Fruit fly (Drosophila melanogaster) whole organism, embryonic: ENCODE data around the gene Wdr59.

Source experiments
- Antp ChIP-seq: fragments of 200-800 bp; sonication (Bioruptor generic); optimal IDR thresholded peaks from 3 replicates; lab custom pipeline; 2016; ENCODE audit warnings: missing biosample characterization, missing genetic modification characterization
- Blimp-1 ChIP-seq: fragments of 200-800 bp; sonication (Bioruptor generic); optimal IDR thresholded peaks from 3 replicates; lab custom pipeline; 2018; ENCODE audit warnings: missing biosample characterization, missing genetic modification characterization, mild to moderate bottlenecking, moderate library complexity, missing genetic modification reagents
- CG12769 ChIP-seq: fragments of 200-800 bp; sonication (Bioruptor generic); optimal IDR thresholded peaks from 2 replicates; lab custom pipeline; 2019; ENCODE audit warnings: missing biosample characterization, mild to moderate bottlenecking, missing genetic modification characterization, moderate library complexity
- CG14441 ChIP-seq: fragments of 200-800 bp; sonication (Bioruptor generic); IDR thresholded peaks from 2 replicates; pipeline ENCODE4 v1.3.6; 2022; ENCODE audit warnings: missing biosample characterization, missing genetic modification characterization
- CG15269 ChIP-seq: fragments of 200-800 bp; sonication (Bioruptor generic); optimal IDR thresholded peaks from 2 replicates; lab custom pipeline; 2018; ENCODE audit warnings: missing biosample characterization, mild to moderate bottlenecking, missing genetic modification characterization, moderate library complexity
- CG3163 ChIP-seq: fragments of 200-800 bp; sonication (Bioruptor generic); optimal IDR thresholded peaks from 3 replicates; lab custom pipeline; 2016; ENCODE audit warnings: missing biosample characterization, missing genetic modification characterization
- CG32772 ChIP-seq: fragments of 200-800 bp; sonication (Bioruptor generic); IDR thresholded peaks from 2 replicates; pipeline ENCODE4 v1.3.6; 2022; ENCODE audit warnings: missing biosample characterization, missing genetic modification characterization
- CG33557 ChIP-seq: fragments of 200-800 bp; sonication (Bioruptor generic); optimal IDR thresholded peaks from 2 replicates; lab custom pipeline; 2019; ENCODE audit warnings: missing biosample characterization, mild to moderate bottlenecking, missing genetic modification characterization, moderate library complexity
- CG4360 ChIP-seq: fragments of 200-800 bp; sonication (Bioruptor generic); IDR thresholded peaks from 2 replicates; pipeline ENCODE4 v1.3.6; 2022; ENCODE audit warnings: missing biosample characterization, missing genetic modification characterization
- CG6689 ChIP-seq: fragments of 200-800 bp; sonication (Bioruptor generic); IDR thresholded peaks from 2 replicates; pipeline ENCODE4 v1.3.6; 2022; ENCODE audit warnings: missing biosample characterization, missing genetic modification characterization
- CG7839 ChIP-seq: fragments of 200-800 bp; sonication (Bioruptor generic); optimal IDR thresholded peaks from 3 replicates; lab custom pipeline; 2018; ENCODE audit warnings: missing biosample characterization, mild to moderate bottlenecking, missing genetic modification characterization, moderate library complexity
- CG8944 ChIP-seq: fragments of 200-800 bp; sonication (Bioruptor generic); optimal IDR thresholded peaks from 3 replicates; lab custom pipeline; 2016; ENCODE audit warnings: missing biosample characterization, missing genetic modification characterization
- CG9932 ChIP-seq: fragments of 200-800 bp; sonication (Bioruptor generic); IDR thresholded peaks from 2 replicates; pipeline ENCODE4 v1.3.6; 2022; ENCODE audit warnings: missing biosample characterization, missing genetic modification characterization
- Drgx ChIP-seq: fragments of 200-800 bp; sonication (Bioruptor generic); IDR thresholded peaks from 2 replicates; pipeline ENCODE4 v1.3.6; 2022; ENCODE audit warnings: missing biosample characterization, missing genetic modification characterization
- E2f1 ChIP-seq: fragments of 200-800 bp; sonication (Bioruptor generic); IDR thresholded peaks from 2 replicates; pipeline ENCODE4 v1.3.6; 2022; ENCODE audit warnings: missing biosample characterization, missing genetic modification characterization
- E2f2 ChIP-seq: fragments of 200-800 bp; sonication (Bioruptor generic); IDR thresholded peaks from 2 replicates; pipeline ENCODE4 v1.3.6; 2022; ENCODE audit warnings: missing biosample characterization, missing genetic modification characterization
- Fer1 ChIP-seq: fragments of 200-800 bp; sonication (Bioruptor generic); optimal IDR thresholded peaks from 2 replicates; lab custom pipeline; 2017; ENCODE audit warnings: missing biosample characterization, mild to moderate bottlenecking, missing genetic modification characterization
- Fer3 ChIP-seq: fragments of 200-800 bp; sonication (Bioruptor generic); optimal IDR thresholded peaks from 2 replicates; lab custom pipeline; 2018; ENCODE audit warnings: missing biosample characterization, mild to moderate bottlenecking, missing genetic modification characterization, moderate library complexity
- Gug ChIP-seq: fragments of 200-800 bp; sonication (Bioruptor generic); IDR thresholded peaks from 4 replicates; pipeline ENCODE4 v1.3.6; 2022; ENCODE audit warnings: missing biosample characterization, missing genetic modification characterization
- Hr51 ChIP-seq, 2 experiments: fragments of 200-800 bp; sonication (Bioruptor generic); optimal IDR thresholded peaks; 2 replicates in 1 of 2; 3 replicates in 1 of 2; lab custom pipeline; 2016 to 2018; ENCODE audit warnings: missing biosample characterization in 2 of 2, missing genetic modification characterization in 2 of 2, mild to moderate bottlenecking in 1 of 2, moderate library complexity in 1 of 2
- MTF-1 ChIP-seq: fragments of 200-800 bp; sonication (Bioruptor generic); optimal IDR thresholded peaks from 2 replicates; lab custom pipeline; 2018; ENCODE audit warnings: missing biosample characterization, mild to moderate bottlenecking, missing genetic modification characterization, borderline replicate concordance
- Oaz ChIP-seq: fragments of 200-800 bp; sonication (Bioruptor generic); IDR thresholded peaks from 2 replicates; pipeline ENCODE4 v1.3.6; 2022; ENCODE audit warnings: missing biosample characterization, missing genetic modification characterization
- Oli ChIP-seq: fragments of 200-800 bp; sonication (Bioruptor generic); optimal IDR thresholded peaks from 2 replicates; lab custom pipeline; 2018; ENCODE audit warnings: missing biosample characterization, mild to moderate bottlenecking, missing genetic modification characterization, moderate library complexity
- Pdp1 ChIP-seq, 2 experiments: fragments of 200-800 bp; sonication (Bioruptor generic); optimal IDR thresholded peaks; 3 replicates each; lab custom pipeline; 2016; ENCODE audit warnings: missing biosample characterization in 2 of 2, missing genetic modification characterization in 2 of 2, mild to moderate bottlenecking in 1 of 2, moderate library complexity in 1 of 2
- Rx ChIP-seq: fragments of 200-800 bp; sonication (Bioruptor generic); IDR thresholded peaks from 2 replicates; pipeline ENCODE4 v1.3.6; 2022; ENCODE audit warnings: missing biosample characterization, missing genetic modification characterization
- crc ChIP-seq: fragments of 200-800 bp; sonication (Bioruptor generic); optimal IDR thresholded peaks from 2 replicates; lab custom pipeline; 2016; ENCODE audit warnings: missing biosample characterization, missing genetic modification characterization
- crol ChIP-seq: fragments of 200-800 bp; sonication (Bioruptor generic); IDR thresholded peaks from 2 replicates; pipeline ENCODE4 v1.3.6; 2022; ENCODE audit warnings: missing biosample characterization, missing genetic modification characterization
- da ChIP-seq: fragments of 200-800 bp; sonication (Bioruptor generic); optimal IDR thresholded peaks from 2 replicates; lab custom pipeline; 2016; ENCODE audit warnings: missing biosample characterization, missing genetic modification characterization
- fd96Cb ChIP-seq: fragments of 200-800 bp; sonication (Bioruptor generic); optimal IDR thresholded peaks from 2 replicates; lab custom pipeline; 2018; ENCODE audit warnings: missing biosample characterization, mild to moderate bottlenecking, missing genetic modification characterization, moderate library complexity
- grau ChIP-seq: fragments of 200-800 bp; optimal IDR thresholded peaks from 3 replicates; lab custom pipeline; 2019; ENCODE audit warnings: missing biosample characterization, mild to moderate bottlenecking, missing genetic modification characterization, moderate library complexity
- hkb ChIP-seq, 2 experiments: fragments of 200-800 bp in 1 of 2; fragments of >200 bp in 1 of 2; sonication (Bioruptor generic) in 1 of 2; IDR thresholded peaks in 1 of 2; optimal IDR thresholded peaks in 1 of 2; 2 replicates each; pipeline versions ENCODE4 v1.3.6 to Lab custom; 2017 to 2022; ENCODE audit warnings: missing biosample characterization in 1 of 2, missing genetic modification characterization in 1 of 2
- hth ChIP-seq: fragments of >200 bp; optimal IDR thresholded peaks from 2 replicates; lab custom pipeline; 2017; ENCODE audit warnings: inconsistent platforms
- ind ChIP-seq: fragments of 200-800 bp; sonication (Bioruptor generic); optimal IDR thresholded peaks from 3 replicates; lab custom pipeline; 2016; ENCODE audit warnings: missing biosample characterization, missing genetic modification characterization
- jigr1 ChIP-seq: fragments of 200-800 bp; sonication (Bioruptor generic); IDR thresholded peaks from 3 replicates; pipeline ENCODE4 v1.3.6; 2022; ENCODE audit warnings: missing biosample characterization, missing genetic modification characterization
- klu ChIP-seq: fragments of 200-800 bp; sonication (Bioruptor generic); IDR thresholded peaks from 2 replicates; pipeline ENCODE4 v1.3.6; 2022; ENCODE audit warnings: missing biosample characterization, missing genetic modification characterization
- mam ChIP-seq: fragments of 200-800 bp; sonication (Bioruptor generic); optimal IDR thresholded peaks from 3 replicates; lab custom pipeline; 2016; ENCODE audit warnings: missing biosample characterization, missing genetic modification characterization
- otp ChIP-seq: fragments of 200-800 bp; sonication (Bioruptor generic); IDR thresholded peaks from 3 replicates; pipeline ENCODE4, ENCODE4 v1.3.6; 2022; ENCODE audit warnings: missing biosample characterization, missing genetic modification characterization
- pb ChIP-seq: fragments of 200-800 bp; sonication (Bioruptor generic); optimal IDR thresholded peaks from 3 replicates; lab custom pipeline; 2016; ENCODE audit warnings: missing biosample characterization, missing genetic modification characterization
- prd ChIP-seq, 3 experiments: fragments of >200 bp in 2 of 3; fragments of 200-800 bp in 1 of 3; sonication (Bioruptor generic) in 1 of 3; optimal IDR thresholded peaks in 2 of 3; IDR thresholded peaks in 1 of 3; 2 replicates in 2 of 3; 3 replicates in 1 of 3; pipeline versions ENCODE4 v1.3.6 to Lab custom; 2017 to 2022; ENCODE audit warnings: missing biosample characterization in 1 of 3, missing genetic modification characterization in 1 of 3
- row ChIP-seq: fragments of 200-800 bp; sonication (Bioruptor generic); IDR thresholded peaks from 3 replicates; pipeline ENCODE4 v1.3.6; 2022; ENCODE audit warnings: missing biosample characterization, missing genetic modification characterization
- sisA ChIP-seq: fragments of 200-800 bp; sonication (Bioruptor generic); IDR thresholded peaks from 2 replicates; pipeline ENCODE4 v1.3.6; 2022; ENCODE audit warnings: missing biosample characterization, missing genetic modification characterization
- so ChIP-seq: fragments of 200-800 bp; sonication (Bioruptor generic); IDR thresholded peaks from 3 replicates; pipeline ENCODE4 v1.3.6; 2022; ENCODE audit warnings: missing biosample characterization, missing genetic modification characterization
- zfh1 ChIP-seq: fragments of 200-800 bp; sonication (Bioruptor generic); IDR thresholded peaks from 3 replicates; pipeline ENCODE4 v1.3.6; 2022; ENCODE audit warnings: missing biosample characterization, missing genetic modification characterization

Wdr59 gene

dm6 chr2L:11051644-11052492 is 39.4 kb upstream of the Wdr59 start (continued):
- TF ChIP-seq Pdp1 (GFP tag; optimal IDR thresholded peaks at IDR 0.05; lab: Kevin White, UChicago) (no peak), CG33557 (GFP tag; lab: Kevin White, UChicago) (no peak), pb (no peak), crol (GFP tag; lab: Robert Waterston, UW) (no peak), CG9932 (peak; percentile 44; the same call in 1 of the 2 replicates), klu (GFP tag; lab: Robert Waterston, UW) (0 out of 2 replicates have a peak, but pooled peaks have one; percentile 17), Fer3 (tag; lab: Kevin White, UChicago) (no peak), Blimp-1 (GFP tag; lab: Kevin White, UChicago) (no peak), Antp (no peak), CG4360 (GFP tag; lab: Robert Waterston, UW) (no peak)
- TF ChIP-seq, all 482 proteins: peak for 9

DNA sequence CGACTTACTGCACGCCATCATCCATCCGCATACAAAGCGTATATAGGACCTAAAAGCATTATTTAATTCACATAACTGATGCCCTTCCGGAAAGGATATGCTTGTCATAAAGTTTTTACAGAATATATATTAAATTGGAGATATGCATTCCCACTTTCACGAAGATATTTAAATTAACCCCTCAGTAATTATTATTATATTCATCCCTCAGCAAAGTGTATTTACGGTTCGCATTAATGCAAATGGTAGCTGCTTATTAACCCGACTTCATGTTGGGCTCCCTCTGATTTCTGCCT is 38.8 kb upstream of the Wdr59 start:
- TF ChIP-seq Fer1 (no peak), Drgx (GFP tag; lab: Robert Waterston, UW) (peak; percentile 26; the same call in 1 of the 2 replicates)

DNA sequence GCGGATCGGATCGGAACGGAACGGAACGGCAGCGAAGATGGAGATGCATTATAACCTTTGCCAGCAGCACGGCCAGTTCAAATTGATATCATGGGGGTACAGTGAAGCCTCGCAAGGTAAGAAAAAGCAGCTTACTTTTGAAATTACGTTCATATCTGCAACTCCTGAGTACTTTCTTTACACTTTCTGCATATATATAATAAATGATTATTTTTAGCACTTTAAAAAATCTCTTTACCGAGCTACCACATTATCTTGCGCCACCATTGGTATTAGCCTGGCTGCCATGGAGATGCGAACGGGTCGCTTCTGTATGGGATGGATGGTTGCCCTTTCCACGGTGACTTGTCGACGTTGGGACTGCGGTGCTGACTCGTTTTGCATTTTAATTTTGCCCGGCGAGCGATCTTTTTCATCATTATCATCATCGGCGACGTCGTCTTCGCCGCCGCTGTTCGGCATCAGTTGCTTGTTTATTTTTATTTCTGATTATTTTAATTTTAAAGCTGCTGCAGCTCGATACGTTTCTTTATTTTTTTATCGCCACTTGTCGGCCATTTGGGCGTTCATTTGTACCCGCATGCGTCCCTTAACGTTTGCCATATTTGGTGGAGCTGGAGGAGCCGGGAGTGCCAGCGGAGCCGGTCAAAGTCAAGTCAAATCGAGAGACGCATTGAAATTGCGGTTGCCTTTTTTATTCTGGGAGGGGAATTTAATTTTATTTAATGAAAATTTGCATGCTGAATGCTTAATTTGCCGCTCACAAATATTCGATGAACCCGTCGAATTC is 38.0 kb upstream of the Wdr59 start:
- TF ChIP-seq hkb (optimal IDR thresholded peaks at IDR 0.05; lab: Kevin White, UChicago) = no peak
- peak; percentile 57 for TF ChIP-seq hkb (GFP tag; IDR thresholded peaks at IDR 0.05; lab: Robert Waterston, UW)
- TF ChIP-seq CG6689 (GFP tag; lab: Robert Waterston, UW) = no peak
- 0 out of 2 replicates have a peak, but pooled peaks have one; percentile 11 for TF ChIP-seq Rx (GFP tag; lab: Robert Waterston, UW)
- 0 out of 2 replicates have a peak, but pooled peaks have one; percentile 37 for TF ChIP-seq sisA (GFP tag; lab: Robert Waterston, UW)
- TF ChIP-seq mam = no peak
- TF ChIP-seq E2f2 (GFP tag; lab: Robert Waterston, UW) = peak; percentile 21; the same call in 1 of the 2 replicates
- peak; percentile 48; the same call in 1 of the 2 replicates for TF ChIP-seq Oaz (GFP tag; lab: Robert Waterston, UW)
- no peak for TF ChIP-seq jigr1 (GFP tag; lab: Robert Waterston, UW)
- TF ChIP-seq zfh1 (GFP tag; lab: Robert Waterston, UW) = 0 out of 3 replicates have a peak, but pooled peaks have one; percentile 22
- TF ChIP-seq Oli = peak; percentile 40
- TF ChIP-seq Hr51 (GFP tag; optimal IDR thresholded peaks at IDR 0.05; lab: Kevin White, UChicago) = peak in 1 of 2 experiments; percentile 50
- TF ChIP-seq prd (optimal IDR thresholded peaks at IDR 0.05; lab: Kevin White, UChicago) = no peak
- TF ChIP-seq prd (GFP tag; IDR thresholded peaks at IDR 0.05; lab: Robert Waterston, UW) = peak; percentile 32; the same call in 1 of the 3 replicates
- TF ChIP-seq CG32772 = peak; percentile 34; the same call in 1 of the 2 replicates
- 0 out of 3 replicates have a peak, but pooled peaks have one; percentile 38 for TF ChIP-seq so (GFP tag; lab: Robert Waterston, UW)
- TF ChIP-seq CG15269 (tag; lab: Kevin White, UChicago) = peak; percentile 37
- TF ChIP-seq klu (GFP tag; lab: Robert Waterston, UW) = 0 out of 2 replicates have a peak, but pooled peaks have one; percentile 7
- no peak for TF ChIP-seq otp (GFP tag; lab: Robert Waterston, UW)
- peak; percentile 6 for TF ChIP-seq fd96Cb
- TF ChIP-seq crc (GFP tag; lab: Kevin White, UChicago) = no peak
- TF ChIP-seq CG3163 = no peak
- TF ChIP-seq grau (tag; lab: Kevin White, UChicago) = peak; percentile 74
- TF ChIP-seq Gug (GFP tag; lab: Robert Waterston, UW) = peak; percentile 14; the same call in 1 of the 4 replicates
- no peak for TF ChIP-seq da (GFP tag; lab: Kevin White, UChicago)
- TF ChIP-seq ind = peak; percentile 24
- peak; percentile 65 for TF ChIP-seq row (GFP tag; lab: Robert Waterston, UW)
- TF ChIP-seq MTF-1 (GFP tag; lab: Kevin White, UChicago) = no peak
- 0 out of 2 replicates have a peak, but pooled peaks have one; percentile 15 for TF ChIP-seq E2f1
- TF ChIP-seq CG8944 (GFP tag; lab: Kevin White, UChicago) = no peak
- TF ChIP-seq CG7839 (tag; lab: Kevin White, UChicago) = peak; percentile 34
- no peak for TF ChIP-seq CG12769
- TF ChIP-seq hth = no peak
- peak; percentile 76 for TF ChIP-seq CG14441 (GFP tag; lab: Robert Waterston, UW)
